Worm (Caenorhabditis elegans) whole organism, mixed stage, embryonic: ENCODE results near the gene spv-1.

ENCODE experiments used
- M03D4.4 ChIP-seq: sonication (generic microtip); optimal IDR thresholded peaks from 2 replicates; lab custom pipeline; 2017; ENCODE audit warnings: mild to moderate bottlenecking, missing genetic modification characterization, missing compliant biosample characterization
- blmp-1 ChIP-seq: fragments of 150-350 bp; optimal IDR thresholded peaks from 2 replicates; lab custom pipeline; 2014; ENCODE audit warnings: missing biosample characterization, missing genetic modification characterization
- ceh-83 ChIP-seq: fragments of 200-800 bp; sonication (Bioruptor generic); optimal IDR thresholded peaks from 2 replicates; lab custom pipeline; 2018; ENCODE audit warnings: mild to moderate bottlenecking, missing genetic modification characterization, missing compliant biosample characterization
- drap-1 ChIP-seq: fragments of 200-800 bp; sonication (Bioruptor generic); optimal IDR thresholded peaks from 3 replicates; lab custom pipeline; 2018; ENCODE audit warnings: mild to moderate bottlenecking, missing genetic modification characterization, missing compliant biosample characterization
- elt-1 ChIP-seq: sonication (generic microtip); optimal IDR thresholded peaks from 2 replicates; lab custom pipeline; 2017; ENCODE audit warnings: missing genetic modification characterization, mild to moderate bottlenecking, missing compliant biosample characterization, antibody characterized with exemption, moderate library complexity, borderline replicate concordance; ENCODE audit not compliant: insufficient read depth
- elt-3 ChIP-seq: fragments of 150-350 bp; optimal IDR thresholded peaks from 2 replicates; lab custom pipeline; 2014; ENCODE audit warnings: missing biosample characterization, missing genetic modification characterization
- lin-32 ChIP-seq: fragments of 200-800 bp; sonication (Bioruptor generic); optimal IDR thresholded peaks from 2 replicates; lab custom pipeline; 2018; ENCODE audit warnings: mild to moderate bottlenecking, missing genetic modification characterization, missing compliant biosample characterization
- lsy-2 ChIP-seq: fragments of 150-350 bp; optimal IDR thresholded peaks from 2 replicates; lab custom pipeline; 2014; ENCODE audit warnings: missing biosample characterization, missing genetic modification characterization
- mep-1 ChIP-seq: fragments of 150-350 bp; optimal IDR thresholded peaks from 2 replicates; lab custom pipeline; 2017; ENCODE audit warnings: missing biosample characterization, missing genetic modification reagents, missing genetic modification characterization, inconsistent platforms
- nhr-2 ChIP-seq: fragments of 150-350 bp; optimal IDR thresholded peaks from 2 replicates; lab custom pipeline; 2014; ENCODE audit warnings: missing biosample characterization, missing genetic modification characterization
- snpc-4 ChIP-seq: fragments of 150-350 bp; optimal IDR thresholded peaks from 2 replicates; lab custom pipeline; 2014; ENCODE audit warnings: missing biosample characterization, missing genetic modification characterization
- sptf-1 ChIP-seq: sonication (generic microtip); optimal IDR thresholded peaks from 2 replicates; lab custom pipeline; 2017; ENCODE audit warnings: mild to moderate bottlenecking, missing genetic modification characterization, moderate library complexity, missing compliant biosample characterization
- unc-39 ChIP-seq: fragments of 150-350 bp; optimal IDR thresholded peaks from 2 replicates; lab custom pipeline; 2014; ENCODE audit warnings: missing biosample characterization, missing genetic modification characterization
- ztf-11 ChIP-seq: fragments of 150-350 bp; optimal IDR thresholded peaks from 2 replicates; lab custom pipeline; 2014; ENCODE audit warnings: missing biosample characterization, missing genetic modification characterization

DNA sequence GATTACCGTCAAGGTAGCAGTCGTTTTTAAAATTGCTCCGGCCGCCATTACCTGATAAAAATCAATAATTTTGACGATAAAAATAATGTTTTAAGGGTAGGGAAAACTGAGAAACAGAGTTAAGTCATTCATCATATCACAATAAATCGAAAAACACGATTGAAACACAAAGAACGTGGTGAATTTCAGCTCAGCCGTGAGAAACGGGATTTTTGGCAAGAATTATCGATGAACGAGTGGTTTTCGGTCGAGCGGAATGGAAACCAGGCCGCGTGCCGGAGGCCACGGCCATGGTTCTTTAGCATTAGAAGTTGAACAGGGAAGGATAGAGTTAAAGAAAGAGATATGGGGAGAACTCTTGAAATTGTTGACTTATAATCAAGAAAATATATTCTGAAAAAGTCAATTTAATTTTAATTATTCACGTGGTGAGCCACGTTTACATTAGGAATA is 49.2 kb downstream of the spv-1 start, which contains the start of the genes vha-4 and T01H3.5:
- TF ChIP-seq sptf-1 (tag; lab: Kevin White, UChicago): no peak
- no peak for TF ChIP-seq lsy-2 (tag; lab: Kevin White, UChicago)
- TF ChIP-seq lin-32 (GFP tag; lab: Kevin White, UChicago): no peak
- no peak for TF ChIP-seq elt-3 (tag; lab: Kevin White, UChicago)
- TF ChIP-seq blmp-1 (tag; lab: Kevin White, UChicago): no peak
- TF ChIP-seq unc-39 (tag; lab: Kevin White, UChicago): no peak
- no peak for TF ChIP-seq drap-1
- no peak for TF ChIP-seq ztf-11 (tag; lab: Kevin White, UChicago)
- no peak for TF ChIP-seq nhr-2
- no peak for TF ChIP-seq M03D4.4
- TF ChIP-seq mep-1 (tag; lab: Kevin White, UChicago): no peak
- no peak for TF ChIP-seq elt-1 (tag; lab: Kevin White, UChicago)
- TF ChIP-seq snpc-4 (tag; lab: Kevin White, UChicago): no peak
- TF ChIP-seq ceh-83 (GFP tag; lab: Kevin White, UChicago): no peak
